Worm (Caenorhabditis elegans) whole organism, midembryonic: ENCODE data around the gene idpc-5.

Experiments used
- flt-1 ChIP-seq: fragments of 200-800 bp; sonication (Bioruptor generic); IDR thresholded peaks from 2 replicates; pipeline ENCODE4 v1.3.6; 2022; ENCODE audit warnings: missing genetic modification characterization, missing compliant biosample characterization
- klf-2 ChIP-seq: fragments of 200-800 bp; sonication (Bioruptor generic); conservative IDR thresholded peaks from 2 replicates; pipeline ENCODE4 v1.3.6; 2022; ENCODE audit warnings: missing genetic modification reagents, missing genetic modification characterization, missing compliant biosample characterization
- tab-1 ChIP-seq: fragments of 200-800 bp; sonication (Bioruptor generic); IDR thresholded peaks from 2 replicates; pipeline ENCODE4 v1.3.6; 2022; ENCODE audit warnings: missing genetic modification characterization, missing compliant biosample characterization

- no peak for TF ChIP-seq tab-1 (GFP tag; lab: Robert Waterston, UW)
- TF ChIP-seq klf-2 (GFP tag; lab: Robert Waterston, UW): no peak
- no peak for TF ChIP-seq flt-1 (GFP tag; lab: Robert Waterston, UW)
These were observed 1.3 kb downstream of the idpc-5 start for ce11 chrV:9621437-9621836.
